Fruit fly (Drosophila melanogaster): ENCODE measurements around the gene CG4511.

CG4511 gene

dm6 chr3R:10872148-10872783 is 18.0 kb downstream of the CG4511 start, which contains the start of gene Fdh (continued):
- TF ChIP-seq CG18764 (GFP tag; optimal IDR thresholded peaks at IDR 0.05) = peak; percentile 27
- TF ChIP-seq knrl (GFP tag; IDR thresholded peaks at IDR 0.05; ENCODE audit: partially characterized antibody) = 0 out of 3 replicates have a peak, but pooled peaks have one; percentile 22
- TF ChIP-seq Hey (tag; optimal IDR thresholded peaks at IDR 0.05) = no peak
- no peak for TF ChIP-seq Rx (GFP tag; IDR thresholded peaks at IDR 0.05)
- TF ChIP-seq cato (GFP tag; optimal IDR thresholded peaks at IDR 0.05; ENCODE audit: borderline replicate concordance) = peak; percentile 35
- no peak for TF ChIP-seq sim (GFP tag; IDR thresholded peaks at IDR 0.05)
- peak; percentile 32 for TF ChIP-seq CG6254 (GFP tag; optimal IDR thresholded peaks at IDR 0.05)
- TF ChIP-seq Neu2 (GFP tag; optimal IDR thresholded peaks at IDR 0.05; ENCODE audit: borderline replicate concordance) = no peak
- no peak for TF ChIP-seq CG17568 (GFP tag; optimal IDR thresholded peaks at IDR 0.05)
- peak; percentile 3 for TF ChIP-seq D (optimal IDR thresholded peaks at IDR 0.05)
- TF ChIP-seq D (GFP tag; optimal IDR thresholded peaks at IDR 0.05) = no peak
- peak; percentile 56 for TF ChIP-seq CG7556 (GFP tag; optimal IDR thresholded peaks at IDR 0.05)
- no peak for TF ChIP-seq hb (GFP tag; IDR thresholded peaks at IDR 0.05; ENCODE audit: partially characterized antibody)
- TF ChIP-seq Sin3A (optimal IDR thresholded peaks at IDR 0.05) = peak; percentile 70
- TF ChIP-seq ewg (GFP tag; optimal IDR thresholded peaks at IDR 0.05) = peak; percentile 96
- peak; percentile 36 for TF ChIP-seq D19A (tag; optimal IDR thresholded peaks at IDR 0.05)
- TF ChIP-seq Dfd (GFP tag; optimal IDR thresholded peaks at IDR 0.05) = no peak
- TF ChIP-seq Fer1 (GFP tag; optimal IDR thresholded peaks at IDR 0.05) = peak; percentile 51
- TF ChIP-seq CG16813 (GFP tag; IDR thresholded peaks at IDR 0.05; ENCODE audit: partially characterized antibody) = no peak
- TF ChIP-seq CG10321 (GFP tag; IDR thresholded peaks at IDR 0.05) = no peak
- no peak for TF ChIP-seq CG8478 (optimal IDR thresholded peaks at IDR 0.05)
- TF ChIP-seq CG2712 (tag; optimal IDR thresholded peaks at IDR 0.05) = peak; percentile 80
- TF ChIP-seq CG32772 (GFP tag; IDR thresholded peaks at IDR 0.05) = no peak
- no peak for TF ChIP-seq ac (GFP tag; optimal IDR thresholded peaks at IDR 0.05)
- TF ChIP-seq eve (GFP tag; optimal IDR thresholded peaks at IDR 0.05) = no peak
- TF ChIP-seq CG16779 (GFP tag; IDR thresholded peaks at IDR 0.05) = no peak
- peak; percentile 30 for TF ChIP-seq CG9817 (tag; optimal IDR thresholded peaks at IDR 0.05)
- TF ChIP-seq lilli (GFP tag; optimal IDR thresholded peaks at IDR 0.05) = peak; percentile 54
- no peak for TF ChIP-seq CG9876 (GFP tag; optimal IDR thresholded peaks at IDR 0.05)
- peak; percentile 48 for TF ChIP-seq fd96Cb (tag; optimal IDR thresholded peaks at IDR 0.05)
- TF ChIP-seq NfI (GFP tag; optimal IDR thresholded peaks at IDR 0.05) = peak; percentile 68
- peak; percentile 38 for TF ChIP-seq Vsx1 (GFP tag; optimal IDR thresholded peaks at IDR 0.05)
- no peak for TF ChIP-seq gsb (GFP tag; IDR thresholded peaks at IDR 0.05)
- TF ChIP-seq eyg (GFP tag; optimal IDR thresholded peaks at IDR 0.05) = no peak
- TF ChIP-seq bowl (GFP tag; IDR thresholded peaks at IDR 0.05) = 0 out of 2 replicates have a peak, but pooled peaks have one; percentile 16
- peak; percentile 47 for TF ChIP-seq Ssrp (tag; optimal IDR thresholded peaks at IDR 0.05)
- TF ChIP-seq CG9932 (GFP tag; IDR thresholded peaks at IDR 0.05) = no peak; the same call in 1 of the 2 replicates
- no peak for TF ChIP-seq chinmo (GFP tag; IDR thresholded peaks at IDR 0.05; ENCODE audit: partially characterized antibody)
- peak; percentile 76 for TF ChIP-seq CG33557 (GFP tag; optimal IDR thresholded peaks at IDR 0.05)
- peak; percentile 47 for TF ChIP-seq twi (tag; optimal IDR thresholded peaks at IDR 0.05)
- no peak for TF ChIP-seq fru (optimal IDR thresholded peaks at IDR 0.05)
- no peak for TF ChIP-seq Stat92E (GFP tag; optimal IDR thresholded peaks at IDR 0.05)
- TF ChIP-seq Hsf (GFP tag; optimal IDR thresholded peaks at IDR 0.05) = peak; percentile 38
- TF ChIP-seq chm (GFP tag; IDR thresholded peaks at IDR 0.05) = 0 out of 2 replicates have a peak, but pooled peaks have one; percentile 35
- no peak for TF ChIP-seq seq (GFP tag; IDR thresholded peaks at IDR 0.05)
- peak; percentile 49 for TF ChIP-seq nau (GFP tag; optimal IDR thresholded peaks at IDR 0.05)
- peak; percentile 50 for TF ChIP-seq sob (GFP tag; IDR thresholded peaks at IDR 0.05)
- peak; percentile 55 for TF ChIP-seq CG18599 (GFP tag; optimal IDR thresholded peaks at IDR 0.05)
- peak; percentile 39 for TF ChIP-seq CG30020 (tag; optimal IDR thresholded peaks at IDR 0.05)
- TF ChIP-seq CG1647 (GFP tag; optimal IDR thresholded peaks at IDR 0.05) = no peak

Measured in whole organism, embryonic.